Fruit fly (Drosophila melanogaster) whole organism, wandering third instar larva: ENCODE data around the gene mRpL47.
A peak's percentile ranks its signal among the peaks of the same experiment; 100 is the strongest.

Experiments used
- OdsH ChIP-seq: fragments of 200-800 bp; sonication (Bioruptor generic); optimal IDR thresholded peaks from 2 replicates; lab custom pipeline; 2016; ENCODE audit warnings: missing biosample characterization, mild to moderate bottlenecking, missing genetic modification characterization
- br ChIP-seq: fragments of 200-800 bp; sonication (Bioruptor generic); optimal IDR thresholded peaks from 2 replicates; lab custom pipeline; 2016; ENCODE audit warnings: missing biosample characterization, missing genetic modification characterization
- dl ChIP-seq, 2 experiments: fragments of 175-275, 200-275 bp in 1 of 2; fragments of 200-275 bp in 1 of 2; sonication (Bioruptor generic); optimal IDR thresholded peaks; lab custom pipeline; 2018; ENCODE audit warnings: mild to moderate bottlenecking in 2 of 2, missing biosample characterization in 2 of 2, missing genetic modification characterization in 2 of 2, moderate library complexity in 2 of 2; ENCODE audit not compliant: partially characterized antibody in 2 of 2, insufficient read depth in 1 of 2
- foxo ChIP-seq, 2 experiments: fragments of 200-800 bp; sonication (Bioruptor generic); optimal IDR thresholded peaks; 2 replicates in 1 of 2; 3 replicates in 1 of 2; lab custom pipeline; 2016 to 2017; ENCODE audit warnings: missing biosample characterization in 2 of 2, missing genetic modification characterization in 2 of 2
- h ChIP-seq: fragments of 200-800 bp; sonication (Bioruptor generic); optimal IDR thresholded peaks from 3 replicates; lab custom pipeline; 2016; ENCODE audit warnings: missing biosample characterization, mild to moderate bottlenecking, missing genetic modification characterization

dm6 chr3R:9555334-9555974 is 39.7 kb upstream of the mRpL47 start, which contains the start of the genes CG9386 and BckdhA:
- TF ChIP-seq dl (GFP tag; optimal IDR thresholded peaks at IDR 0.05; lab: Kevin White, UChicago; ENCODE audit: insufficient read depth in 1 of 2, partially characterized antibody in 2 of 2) (no peak), foxo (GFP tag; optimal IDR thresholded peaks at IDR 0.05; lab: Kevin White, UChicago) (peak in 1 of 2 experiments; percentile 62), br (GFP tag; lab: Kevin White, UChicago) (no peak), h (GFP tag; lab: Kevin White, UChicago) (peak; percentile 57), OdsH (GFP tag; lab: Kevin White, UChicago) (peak; percentile 21)
